Fruit fly (Drosophila melanogaster) whole organism, pupa: ENCODE data around the gene Tfb4.

ENCODE experiments used
- CG10348 ChIP-seq: fragments of 200-800 bp; sonication (Bioruptor generic); IDR thresholded peaks from 2 replicates; pipeline ENCODE4 v1.3.6; 2022; ENCODE audit warnings: missing biosample characterization, missing genetic modification characterization
- CG12605 ChIP-seq: fragments of 200-800 bp; sonication (Bioruptor generic); IDR thresholded peaks from 2 replicates; pipeline ENCODE4 v1.3.6; 2022; ENCODE audit warnings: missing biosample characterization, missing genetic modification characterization
- CG13204 ChIP-seq: fragments of 200-800 bp; sonication (Bioruptor generic); optimal IDR thresholded peaks from 2 replicates; lab custom pipeline; 2018; ENCODE audit warnings: missing biosample characterization, mild to moderate bottlenecking, missing genetic modification characterization, moderate library complexity
- CG14655 ChIP-seq: fragments of 200-800 bp; sonication (Bioruptor generic); optimal IDR thresholded peaks from 3 replicates; lab custom pipeline; 2017; ENCODE audit warnings: mild to moderate bottlenecking, missing biosample characterization, missing genetic modification reagents, missing genetic modification characterization
- CG15710 ChIP-seq: fragments of 200-800 bp; sonication (Bioruptor generic); optimal IDR thresholded peaks from 2 replicates; lab custom pipeline; 2018; ENCODE audit warnings: missing biosample characterization, mild to moderate bottlenecking, missing genetic modification characterization, moderate library complexity
- CG17806 ChIP-seq: fragments of 200-800 bp; sonication (Bioruptor generic); optimal IDR thresholded peaks from 2 replicates; lab custom pipeline; 2018; ENCODE audit warnings: missing biosample characterization, mild to moderate bottlenecking, missing genetic modification characterization, moderate library complexity
- CG32121 ChIP-seq: fragments of 200-800 bp; sonication (Bioruptor generic); IDR thresholded peaks from 2 replicates; pipeline ENCODE4 v1.3.6; 2022; ENCODE audit warnings: missing biosample characterization, missing genetic modification characterization
- CG34367 ChIP-seq: fragments of 200-800 bp; sonication (Bioruptor generic); optimal IDR thresholded peaks from 2 replicates; lab custom pipeline; 2018; ENCODE audit warnings: missing biosample characterization, mild to moderate bottlenecking, missing genetic modification characterization
- CG4496 ChIP-seq: fragments of 200-800 bp; sonication (Bioruptor generic); IDR thresholded peaks from 3 replicates; pipeline ENCODE4 v1.3.6; 2022; ENCODE audit warnings: missing biosample characterization, missing genetic modification characterization
- CG8159 ChIP-seq: fragments of 200-800 bp; sonication (Bioruptor generic); optimal IDR thresholded peaks from 3 replicates; lab custom pipeline; 2018; ENCODE audit warnings: missing biosample characterization, mild to moderate bottlenecking, missing genetic modification characterization, moderate library complexity
- CG8301 ChIP-seq: fragments of 200-800 bp; sonication (Bioruptor generic); optimal IDR thresholded peaks from 2 replicates; lab custom pipeline; 2018; ENCODE audit warnings: missing biosample characterization, mild to moderate bottlenecking, missing genetic modification characterization
- CG9948 ChIP-seq: fragments of 200-800 bp; sonication (Bioruptor generic); optimal IDR thresholded peaks from 2 replicates; lab custom pipeline; 2018; ENCODE audit warnings: missing biosample characterization, mild to moderate bottlenecking, missing genetic modification characterization, moderate library complexity
- D1 ChIP-seq: fragments of 200-800 bp; sonication (Bioruptor generic); optimal IDR thresholded peaks from 2 replicates; lab custom pipeline; 2018; ENCODE audit warnings: missing biosample characterization, mild to moderate bottlenecking, missing genetic modification characterization, moderate library complexity
- EcR ChIP-seq: fragments of 200-800 bp; sonication (Bioruptor generic); optimal IDR thresholded peaks from 3 replicates; lab custom pipeline; 2019; ENCODE audit warnings: missing biosample characterization, missing genetic modification characterization, mild to moderate bottlenecking, moderate library complexity, missing genetic modification reagents
- Ets98B ChIP-seq: fragments of 200-800 bp; sonication (Bioruptor generic); IDR thresholded peaks from 2 replicates; pipeline ENCODE4 v1.3.6; 2022; ENCODE audit warnings: missing biosample characterization, missing genetic modification characterization
- Pif1A ChIP-seq: fragments of 200-800 bp; sonication (Bioruptor generic); optimal IDR thresholded peaks from 3 replicates; lab custom pipeline; 2016; ENCODE audit warnings: missing biosample characterization, missing genetic modification characterization
- Pif1B ChIP-seq: fragments of 200-800 bp; sonication (Bioruptor generic); optimal IDR thresholded peaks from 3 replicates; lab custom pipeline; 2016; ENCODE audit warnings: missing biosample characterization, missing genetic modification characterization
- Snoo ChIP-seq: fragments of 200-800 bp; sonication (Bioruptor generic); optimal IDR thresholded peaks from 3 replicates; lab custom pipeline; 2017; ENCODE audit warnings: missing biosample characterization, mild to moderate bottlenecking, missing genetic modification characterization, inconsistent platforms
- fd96Ca ChIP-seq: fragments of 200-800 bp; sonication (Bioruptor generic); IDR thresholded peaks from 3 replicates; pipeline ENCODE4 v1.3.6; 2022; ENCODE audit warnings: missing biosample characterization, missing genetic modification characterization
- gl ChIP-seq: fragments of 200-800 bp; sonication (Bioruptor generic); optimal IDR thresholded peaks from 2 replicates; lab custom pipeline; 2018; ENCODE audit warnings: missing biosample characterization, mild to moderate bottlenecking, missing genetic modification characterization
- rn ChIP-seq: fragments of 200-800 bp; sonication (Bioruptor generic); IDR thresholded peaks from 2 replicates; pipeline ENCODE4 v1.3.6; 2022; ENCODE audit warnings: missing biosample characterization, missing genetic modification characterization

Gene Tfb4

DNA sequence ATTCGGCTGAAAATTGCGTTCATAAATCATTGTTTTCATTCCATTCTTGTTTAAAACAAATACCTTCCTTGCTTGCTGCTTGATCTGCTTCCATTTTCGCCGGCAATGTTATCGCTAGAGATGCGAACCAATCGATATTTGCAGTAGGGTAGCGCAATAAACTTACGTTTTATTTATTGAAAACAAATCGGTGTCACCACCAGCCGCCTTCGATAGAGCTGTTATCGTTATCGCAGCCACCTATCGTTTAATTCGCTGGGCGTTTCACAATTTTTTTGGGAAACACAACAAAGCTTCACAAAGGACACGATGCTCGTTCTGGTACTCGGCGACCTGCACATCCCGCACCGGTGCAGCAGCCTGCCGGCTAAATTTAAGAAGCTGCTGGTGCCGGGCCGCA, at the start of gene Tfb4, which contains the start of gene Vps29:
Gene Tfb4, minus strand, starts transcription at position 124 of the 400 bp plus-strand sequence.
Gene Vps29, plus strand, starts transcription at position 213 of the 400 bp plus-strand sequence.
- no peak for TF ChIP-seq EcR (GFP tag; lab: Kevin White, UChicago)
- no peak for TF ChIP-seq D1 (tag; lab: Kevin White, UChicago)
- no peak for TF ChIP-seq CG17806
- peak; percentile 51 for TF ChIP-seq Ets98B (GFP tag; lab: Robert Waterston, UW)
- TF ChIP-seq gl (tag; lab: Kevin White, UChicago), result no peak
- no peak for TF ChIP-seq CG9948
- no peak for TF ChIP-seq Pif1B
- no peak for TF ChIP-seq CG10348 (GFP tag; lab: Robert Waterston, UW)
- no peak for TF ChIP-seq CG8301 (tag; lab: Kevin White, UChicago)
- TF ChIP-seq Pif1A (GFP tag; lab: Kevin White, UChicago), result no peak
- no peak for TF ChIP-seq CG12605
- TF ChIP-seq CG32121, result peak; percentile 30; the same call in 1 of the 2 replicates
- no peak for TF ChIP-seq CG34367 (tag; lab: Kevin White, UChicago)
- no peak for TF ChIP-seq CG13204
- TF ChIP-seq Snoo (tag; lab: Kevin White, UChicago), result no peak
- TF ChIP-seq fd96Ca (GFP tag; lab: Robert Waterston, UW), result peak; percentile 47; the same call in 1 of the 3 replicates
- no peak for TF ChIP-seq CG8159
- no peak for TF ChIP-seq CG14655 (GFP tag; lab: Kevin White, UChicago)
- TF ChIP-seq rn, result no peak; the same call in 1 of the 2 replicates
- TF ChIP-seq CG15710 (tag; lab: Kevin White, UChicago), result peak; percentile 0
- peak; percentile 69 for TF ChIP-seq CG4496 (GFP tag; lab: Robert Waterston, UW)
- TF ChIP-seq, all 21 proteins: peak for 5

dm6 chr2L:1199166-1199565, 48.7 kb upstream of the Tfb4 start, which contains the start of the genes CG5139 and CG43348:
Gene CG5139 (minus strand): TSS chr2L:1199266.
Gene CG43348 (plus strand): TSS chr2L:1199412.
- TF ChIP-seq CG8301 (tag; lab: Kevin White, UChicago), result no peak

dm6 chr2L:1185642-1186497, 35.4 kb upstream of the Tfb4 start, which contains the start of gene CG5001:
Gene CG5001 (plus strand): TSS chr2L:1185757.
- TF ChIP-seq CG8301 (tag; lab: Kevin White, UChicago) (peak; percentile 84), CG32121 (peak; percentile 87), CG12605 (peak; percentile 84), fd96Ca (GFP tag; lab: Robert Waterston, UW) (peak; percentile 60; the same call in 1 of the 3 replicates), CG15710 (tag; lab: Kevin White, UChicago) (peak; percentile 74), CG14655 (GFP tag; lab: Kevin White, UChicago) (no peak), CG10348 (GFP tag; lab: Robert Waterston, UW) (no peak), CG13204 (no peak), CG4496 (GFP tag; lab: Robert Waterston, UW) (peak; percentile 92), Ets98B (GFP tag; lab: Robert Waterston, UW) (peak; percentile 91), Pif1B (no peak), CG8159 (peak; percentile 83), CG9948 (peak; percentile 73), rn (no peak), CG34367 (tag; lab: Kevin White, UChicago) (peak; percentile 57), Snoo (tag; lab: Kevin White, UChicago) (peak; percentile 64), gl (tag; lab: Kevin White, UChicago) (peak; percentile 32), Pif1A (GFP tag; lab: Kevin White, UChicago) (no peak), CG17806 (peak; percentile 83), EcR (GFP tag; lab: Kevin White, UChicago) (peak; percentile 72), D1 (tag; lab: Kevin White, UChicago) (no peak)

DNA sequence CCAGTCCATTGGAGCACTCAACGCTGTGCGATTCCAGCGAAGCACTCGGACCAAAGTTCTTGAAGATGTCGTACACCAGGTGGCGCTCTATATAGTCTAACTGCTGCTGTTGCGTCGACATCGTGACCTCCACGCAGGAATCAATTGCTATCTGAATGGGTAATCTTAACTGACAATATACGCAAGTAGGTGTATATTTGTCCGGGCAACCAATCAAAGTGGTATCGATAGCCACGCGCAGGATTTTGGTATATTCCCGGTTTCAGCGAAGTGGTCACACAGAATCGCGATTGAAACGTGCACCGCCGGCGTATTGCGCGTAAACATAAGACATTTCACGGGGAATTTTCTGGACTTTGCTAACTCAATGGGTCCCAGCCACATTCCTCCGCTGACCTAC, 33.3 kb upstream of the Tfb4 start, which contains the start of the genes CG5126 and Tgt:
Gene CG5126, minus strand, starts transcription at position 222 of the 400 bp plus-strand sequence.
Gene Tgt, plus strand, starts transcription at position 267 of the 400 bp plus-strand sequence.
- TF ChIP-seq D1 (tag; lab: Kevin White, UChicago) (no peak), Ets98B (GFP tag; lab: Robert Waterston, UW) (no peak), Pif1B (no peak), CG14655 (GFP tag; lab: Kevin White, UChicago) (no peak), CG13204 (no peak), CG34367 (tag; lab: Kevin White, UChicago) (no peak), CG32121 (0 out of 2 replicates have a peak, but pooled peaks have one; percentile 12), EcR (GFP tag; lab: Kevin White, UChicago) (peak; percentile 37)

DNA sequence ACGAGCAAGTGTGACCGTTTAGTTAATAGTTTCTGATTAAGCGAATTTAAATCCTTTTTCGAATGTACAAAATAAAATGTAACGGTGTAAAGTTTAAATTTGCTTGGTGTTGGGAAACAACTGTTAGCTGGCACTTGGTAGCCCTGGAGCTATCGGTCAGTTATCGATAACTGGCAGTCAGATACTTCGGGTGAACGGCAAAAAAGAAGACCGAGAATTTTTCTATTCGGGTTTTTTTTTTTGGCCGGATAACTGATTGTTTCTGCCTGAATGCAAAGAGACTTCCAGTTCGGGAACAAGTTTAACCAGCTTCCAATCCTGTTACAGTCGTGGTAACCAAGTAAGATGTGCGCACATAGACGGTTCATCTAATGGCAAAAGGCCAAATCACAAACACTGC, 27.0 kb upstream of the Tfb4 start, which contains the start of gene CG4896:
Gene CG4896, plus strand, starts transcription at position 169 of the 400 bp plus-strand sequence.
- TF ChIP-seq CG8301 (tag; lab: Kevin White, UChicago) (no peak), CG14655 (GFP tag; lab: Kevin White, UChicago) (no peak), CG8159 (no peak), Ets98B (GFP tag; lab: Robert Waterston, UW) (peak; percentile 48), CG34367 (tag; lab: Kevin White, UChicago) (no peak), CG32121 (no peak), Snoo (tag; lab: Kevin White, UChicago) (no peak), gl (tag; lab: Kevin White, UChicago) (peak; percentile 14), CG15710 (tag; lab: Kevin White, UChicago) (peak; percentile 21), CG4496 (GFP tag; lab: Robert Waterston, UW) (peak; percentile 68)
- TF ChIP-seq, all 21 proteins: peak for 4
